Worm (Caenorhabditis elegans) whole organism, L4/young adult: ENCODE measurements around the gene col-85.

Experiments used
- W03F9.2 ChIP-seq: fragments of 150-350 bp; optimal IDR thresholded peaks from 2 replicates; lab custom pipeline; 2014; ENCODE audit warnings: missing biosample characterization, missing genetic modification characterization
- dao-5 ChIP-seq: sonication (generic microtip); optimal IDR thresholded peaks from 2 replicates; lab custom pipeline; 2016; ENCODE audit warnings: missing genotype, missing genetic modification characterization, moderate library complexity, missing compliant biosample characterization
- him-1 ChIP-seq: sonication (generic microtip); optimal IDR thresholded peaks from 2 replicates; lab custom pipeline; 2016; ENCODE audit warnings: missing genotype, missing genetic modification reagents, missing genetic modification characterization, missing compliant biosample characterization

- no peak for TF ChIP-seq dao-5
- TF ChIP-seq him-1 (tag; lab: Kevin White, UChicago) = no peak
- no peak for TF ChIP-seq W03F9.2 (tag; lab: Kevin White, UChicago)
These were observed 45.0 kb downstream of the col-85 start, which contains the start of gene sre-34 for ce11 chrII:12449849-12450248.
